Fruit fly (Drosophila melanogaster) whole organism, pupa: ENCODE results near the gene CG4382.

Source experiments
- CG10348 ChIP-seq: fragments of 200-800 bp; sonication (Bioruptor generic); IDR thresholded peaks from 2 replicates; pipeline ENCODE4 v1.3.6; 2022; ENCODE audit warnings: missing biosample characterization, missing genetic modification characterization
- CG12605 ChIP-seq: fragments of 200-800 bp; sonication (Bioruptor generic); IDR thresholded peaks from 2 replicates; pipeline ENCODE4 v1.3.6; 2022; ENCODE audit warnings: missing biosample characterization, missing genetic modification characterization
- CG13204 ChIP-seq: fragments of 200-800 bp; sonication (Bioruptor generic); optimal IDR thresholded peaks from 2 replicates; lab custom pipeline; 2018; ENCODE audit warnings: missing biosample characterization, mild to moderate bottlenecking, missing genetic modification characterization, moderate library complexity
- CG14655 ChIP-seq: fragments of 200-800 bp; sonication (Bioruptor generic); optimal IDR thresholded peaks from 3 replicates; lab custom pipeline; 2017; ENCODE audit warnings: mild to moderate bottlenecking, missing biosample characterization, missing genetic modification reagents, missing genetic modification characterization
- CG15710 ChIP-seq: fragments of 200-800 bp; sonication (Bioruptor generic); optimal IDR thresholded peaks from 2 replicates; lab custom pipeline; 2018; ENCODE audit warnings: missing biosample characterization, mild to moderate bottlenecking, missing genetic modification characterization, moderate library complexity
- CG17806 ChIP-seq: fragments of 200-800 bp; sonication (Bioruptor generic); optimal IDR thresholded peaks from 2 replicates; lab custom pipeline; 2018; ENCODE audit warnings: missing biosample characterization, mild to moderate bottlenecking, missing genetic modification characterization, moderate library complexity
- CG32121 ChIP-seq: fragments of 200-800 bp; sonication (Bioruptor generic); IDR thresholded peaks from 2 replicates; pipeline ENCODE4 v1.3.6; 2022; ENCODE audit warnings: missing biosample characterization, missing genetic modification characterization
- CG34367 ChIP-seq: fragments of 200-800 bp; sonication (Bioruptor generic); optimal IDR thresholded peaks from 2 replicates; lab custom pipeline; 2018; ENCODE audit warnings: missing biosample characterization, mild to moderate bottlenecking, missing genetic modification characterization
- CG4496 ChIP-seq: fragments of 200-800 bp; sonication (Bioruptor generic); IDR thresholded peaks from 3 replicates; pipeline ENCODE4 v1.3.6; 2022; ENCODE audit warnings: missing biosample characterization, missing genetic modification characterization
- CG8159 ChIP-seq: fragments of 200-800 bp; sonication (Bioruptor generic); optimal IDR thresholded peaks from 3 replicates; lab custom pipeline; 2018; ENCODE audit warnings: missing biosample characterization, mild to moderate bottlenecking, missing genetic modification characterization, moderate library complexity
- CG8301 ChIP-seq: fragments of 200-800 bp; sonication (Bioruptor generic); optimal IDR thresholded peaks from 2 replicates; lab custom pipeline; 2018; ENCODE audit warnings: missing biosample characterization, mild to moderate bottlenecking, missing genetic modification characterization
- CG9948 ChIP-seq: fragments of 200-800 bp; sonication (Bioruptor generic); optimal IDR thresholded peaks from 2 replicates; lab custom pipeline; 2018; ENCODE audit warnings: missing biosample characterization, mild to moderate bottlenecking, missing genetic modification characterization, moderate library complexity
- D1 ChIP-seq: fragments of 200-800 bp; sonication (Bioruptor generic); optimal IDR thresholded peaks from 2 replicates; lab custom pipeline; 2018; ENCODE audit warnings: missing biosample characterization, mild to moderate bottlenecking, missing genetic modification characterization, moderate library complexity
- EcR ChIP-seq: fragments of 200-800 bp; sonication (Bioruptor generic); optimal IDR thresholded peaks from 3 replicates; lab custom pipeline; 2019; ENCODE audit warnings: missing biosample characterization, missing genetic modification characterization, mild to moderate bottlenecking, moderate library complexity, missing genetic modification reagents
- Ets98B ChIP-seq: fragments of 200-800 bp; sonication (Bioruptor generic); IDR thresholded peaks from 2 replicates; pipeline ENCODE4 v1.3.6; 2022; ENCODE audit warnings: missing biosample characterization, missing genetic modification characterization
- Pif1A ChIP-seq: fragments of 200-800 bp; sonication (Bioruptor generic); optimal IDR thresholded peaks from 3 replicates; lab custom pipeline; 2016; ENCODE audit warnings: missing biosample characterization, missing genetic modification characterization
- Pif1B ChIP-seq: fragments of 200-800 bp; sonication (Bioruptor generic); optimal IDR thresholded peaks from 3 replicates; lab custom pipeline; 2016; ENCODE audit warnings: missing biosample characterization, missing genetic modification characterization
- Snoo ChIP-seq: fragments of 200-800 bp; sonication (Bioruptor generic); optimal IDR thresholded peaks from 3 replicates; lab custom pipeline; 2017; ENCODE audit warnings: missing biosample characterization, mild to moderate bottlenecking, missing genetic modification characterization, inconsistent platforms
- fd96Ca ChIP-seq: fragments of 200-800 bp; sonication (Bioruptor generic); IDR thresholded peaks from 3 replicates; pipeline ENCODE4 v1.3.6; 2022; ENCODE audit warnings: missing biosample characterization, missing genetic modification characterization
- gl ChIP-seq: fragments of 200-800 bp; sonication (Bioruptor generic); optimal IDR thresholded peaks from 2 replicates; lab custom pipeline; 2018; ENCODE audit warnings: missing biosample characterization, mild to moderate bottlenecking, missing genetic modification characterization
- rn ChIP-seq: fragments of 200-800 bp; sonication (Bioruptor generic); IDR thresholded peaks from 2 replicates; pipeline ENCODE4 v1.3.6; 2022; ENCODE audit warnings: missing biosample characterization, missing genetic modification characterization

The CG4382 gene

DNA sequence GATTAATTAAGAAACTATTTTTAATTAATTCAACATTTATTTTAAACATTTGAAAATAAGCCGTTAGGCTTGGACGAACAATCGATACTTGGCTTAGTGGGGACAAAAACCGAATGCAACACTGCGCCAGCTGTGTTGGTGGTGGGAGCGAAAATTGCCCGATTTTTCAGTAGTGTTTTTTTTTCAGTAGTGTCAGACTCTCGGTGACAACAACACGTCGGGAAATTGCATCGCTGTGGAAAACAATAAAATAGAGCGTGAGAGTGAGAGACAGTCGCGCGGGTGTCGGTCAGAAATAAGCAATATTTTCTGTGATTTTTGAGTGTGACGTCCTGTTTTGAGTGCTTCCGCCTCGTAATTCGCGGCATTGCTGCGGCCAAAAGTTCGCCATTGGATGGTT, 16.0 kb upstream of the CG4382 start:
- TF ChIP-seq CG9948 (no peak), CG15710 (peak; percentile 0), gl (tag; lab: Kevin White, UChicago) (no peak), CG32121 (GFP tag; lab: Robert Waterston, UW) (peak; percentile 69), CG34367 (tag; lab: Kevin White, UChicago) (peak; percentile 17), CG12605 (GFP tag; lab: Robert Waterston, UW) (peak; percentile 69), Pif1B (GFP tag; lab: Kevin White, UChicago) (peak; percentile 26), CG14655 (GFP tag; lab: Kevin White, UChicago) (no peak), rn (no peak), Snoo (tag; lab: Kevin White, UChicago) (peak; percentile 40), D1 (tag; lab: Kevin White, UChicago) (peak; percentile 20), EcR (GFP tag; lab: Kevin White, UChicago) (no peak), Ets98B (GFP tag; lab: Robert Waterston, UW) (peak; percentile 76), CG4496 (peak; percentile 72; the same call in 2 of the 3 replicates), CG17806 (no peak), fd96Ca (GFP tag; lab: Robert Waterston, UW) (peak; percentile 35; the same call in 1 of the 3 replicates)

DNA sequence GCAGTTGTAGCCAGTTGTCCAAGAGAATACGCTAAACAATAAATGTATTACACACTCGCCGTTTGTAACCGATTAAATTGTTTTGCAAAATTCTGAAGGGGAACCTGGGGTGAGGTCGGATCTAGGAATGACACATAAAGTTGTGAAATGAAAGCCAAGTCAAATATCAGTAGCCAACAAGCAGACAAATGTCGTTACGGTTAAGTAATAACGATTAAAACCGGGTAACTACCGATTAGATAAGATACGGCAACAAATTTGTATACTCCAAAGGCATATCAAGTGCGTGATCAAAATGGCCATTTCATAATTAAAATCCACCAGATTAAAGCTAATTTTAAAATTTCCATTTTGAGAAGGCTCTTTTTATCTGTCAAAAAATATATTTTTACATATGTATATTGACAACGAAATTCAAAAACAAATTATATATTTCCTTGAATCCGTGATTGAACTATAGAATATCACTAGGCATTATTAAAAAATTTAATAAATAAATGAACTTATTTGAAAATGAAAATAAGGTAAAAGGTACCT, 15.4 kb upstream of the CG4382 start, which contains the start of gene GlcAT-S:
Gene GlcAT-S (plus strand): TSS at position 487 of the 537 bp plus-strand sequence.
- TF ChIP-seq CG34367 (tag; lab: Kevin White, UChicago) (no peak), EcR (GFP tag; lab: Kevin White, UChicago) (peak; percentile 3)

- no peak for TF ChIP-seq Ets98B (GFP tag; lab: Robert Waterston, UW)
- no peak for TF ChIP-seq CG8301 (tag; lab: Kevin White, UChicago)
Observed at dm6 chr2L:9615561-9615960, 14.9 kb upstream of the CG4382 start.

DNA sequence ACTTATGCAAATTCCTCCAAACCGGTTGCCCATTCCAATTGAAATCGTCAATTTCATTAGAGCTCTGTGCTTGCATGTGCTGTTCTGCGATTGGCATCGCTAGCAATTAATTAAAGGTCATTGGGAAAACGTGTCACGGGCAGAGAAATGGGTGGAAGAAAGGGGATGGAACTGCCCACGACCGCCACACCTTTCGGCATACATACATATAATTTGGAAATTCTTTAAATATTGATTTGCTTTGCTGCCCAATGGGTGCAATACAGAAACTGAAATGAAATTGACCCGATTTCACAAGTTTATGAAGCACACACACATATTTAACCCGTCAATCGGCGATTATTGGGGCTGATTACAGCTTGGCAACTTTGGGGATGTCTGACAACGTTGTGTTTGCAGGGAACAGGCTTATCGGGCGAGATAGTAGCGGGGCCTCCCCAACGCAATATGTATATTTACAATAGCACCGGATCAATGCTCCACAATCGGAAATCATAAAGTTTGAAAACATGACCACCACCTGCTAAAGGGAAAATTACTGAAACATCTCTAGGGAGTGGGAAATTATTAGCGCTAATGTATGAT, 14.1 kb upstream of the CG4382 start:
- TF ChIP-seq Snoo (tag; lab: Kevin White, UChicago) (no peak), CG4496 (no peak), Pif1B (GFP tag; lab: Kevin White, UChicago) (no peak), EcR (GFP tag; lab: Kevin White, UChicago) (no peak), CG8301 (tag; lab: Kevin White, UChicago) (no peak), CG8159 (tag; lab: Kevin White, UChicago) (no peak), CG13204 (GFP tag; lab: Kevin White, UChicago) (no peak)

DNA sequence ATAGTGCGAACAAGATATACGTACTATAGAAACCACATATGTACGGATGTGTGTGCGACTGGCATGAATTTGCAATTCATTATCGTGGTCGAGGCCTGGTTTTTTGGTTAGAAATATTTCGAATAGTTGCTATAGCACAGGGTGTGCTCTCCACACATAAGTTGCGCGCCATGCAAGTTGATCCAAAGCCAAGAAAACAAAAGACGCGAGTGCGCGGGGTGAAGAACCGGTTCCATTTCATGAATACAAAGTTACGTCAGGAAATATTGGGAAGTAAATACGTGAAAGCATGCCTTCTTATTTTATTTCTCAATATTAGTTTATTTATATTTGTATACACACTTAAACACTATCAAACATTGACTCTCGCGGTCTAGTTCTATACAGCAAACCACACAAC, 13.2 kb upstream of the CG4382 start:
- TF ChIP-seq D1 (tag; lab: Kevin White, UChicago): no peak
- TF ChIP-seq CG8159 (tag; lab: Kevin White, UChicago): peak; percentile 17
- no peak for TF ChIP-seq EcR (GFP tag; lab: Kevin White, UChicago)
- TF ChIP-seq CG32121 (GFP tag; lab: Robert Waterston, UW): peak; percentile 33; the same call in 1 of the 2 replicates
- peak; percentile 17 for TF ChIP-seq CG14655 (GFP tag; lab: Kevin White, UChicago)
- TF ChIP-seq CG4496: peak; percentile 50; the same call in 2 of the 3 replicates
- TF ChIP-seq Ets98B (GFP tag; lab: Robert Waterston, UW): peak; percentile 27; the same call in 1 of the 2 replicates
- TF ChIP-seq Snoo (tag; lab: Kevin White, UChicago): peak; percentile 2

dm6 chr2L:9613006-9613690, 12.5 kb upstream of the CG4382 start, which contains the start of gene Trx2:
Gene Trx2 (plus strand): TSS chr2L:9613166.
- TF ChIP-seq CG32121 (GFP tag; lab: Robert Waterston, UW) (no peak), CG17806 (no peak), EcR (GFP tag; lab: Kevin White, UChicago) (no peak), fd96Ca (GFP tag; lab: Robert Waterston, UW) (no peak), rn (no peak), CG4496 (peak; percentile 57), CG12605 (GFP tag; lab: Robert Waterston, UW) (peak; percentile 55; the same call in 1 of the 2 replicates), CG8301 (tag; lab: Kevin White, UChicago) (no peak), gl (tag; lab: Kevin White, UChicago) (no peak), CG10348 (GFP tag; lab: Robert Waterston, UW) (no peak), CG15710 (no peak), CG13204 (GFP tag; lab: Kevin White, UChicago) (peak; percentile 40), CG34367 (tag; lab: Kevin White, UChicago) (no peak), CG8159 (tag; lab: Kevin White, UChicago) (no peak), Pif1A (GFP tag; lab: Kevin White, UChicago) (peak; percentile 21), Ets98B (GFP tag; lab: Robert Waterston, UW) (peak; percentile 46; the same call in 1 of the 2 replicates), Snoo (tag; lab: Kevin White, UChicago) (peak; percentile 16), Pif1B (GFP tag; lab: Kevin White, UChicago) (peak; percentile 23), CG14655 (GFP tag; lab: Kevin White, UChicago) (no peak), CG9948 (no peak), D1 (tag; lab: Kevin White, UChicago) (no peak)
